Worm (Caenorhabditis elegans): ENCODE results near the gene rpn-7.

ce11 chrIV:9267581-9267980, 48.9 kb upstream of the rpn-7 start:
- TF ChIP-seq skn-1 (tag; optimal IDR thresholded peaks at IDR 0.05) (no peak), nhr-77 (tag; optimal IDR thresholded peaks at IDR 0.05) (no peak), lin-39 (tag; optimal IDR thresholded peaks at IDR 0.05) (no peak), nhr-76 (tag; optimal IDR thresholded peaks at IDR 0.05) (no peak), ama-1 (optimal IDR thresholded peaks at IDR 0.05) (no peak), ZK337.2 (GFP tag; IDR thresholded peaks at IDR 0.05) (no peak), jun-1 (tag; optimal IDR thresholded peaks at IDR 0.05) (no peak), unc-62 (GFP tag; optimal IDR thresholded peaks at IDR 0.05 in 1 of 2) (no peak), unc-62 (tag; optimal IDR thresholded peaks at IDR 0.05) (no peak), arid-1 (GFP tag; conservative IDR thresholded peaks at IDR 0.05) (no peak), nhr-237 (tag; optimal IDR thresholded peaks at IDR 0.05) (no peak)

Data from whole organism, L4 larva.